Worm (Caenorhabditis elegans): ENCODE data around the gene F42E8.1.

The F42E8.1 gene

ce11 chrV:13085917-13086552, 24.1 kb downstream of the F42E8.1 start (continued):
- no peak for TF ChIP-seq nhr-11 (tag; optimal IDR thresholded peaks at IDR 0.05)
- TF ChIP-seq nhr-6 (tag; optimal IDR thresholded peaks at IDR 0.05): no peak
- TF ChIP-seq blmp-1 (tag; optimal IDR thresholded peaks at IDR 0.05; ENCODE audit: insufficient read depth): no peak
- no peak for TF ChIP-seq nhr-77 (tag; optimal IDR thresholded peaks at IDR 0.05)
- TF ChIP-seq ztf-11 (tag; optimal IDR thresholded peaks at IDR 0.05): no peak
- peak; percentile 47 for TF ChIP-seq snpc-4 (tag; optimal IDR thresholded peaks at IDR 0.05)
- peak; percentile 60 for TF ChIP-seq ama-1 (optimal IDR thresholded peaks at IDR 0.05)
- TF ChIP-seq Y55F3AM.14 (GFP tag; optimal IDR thresholded peaks at IDR 0.05): no peak

- TF ChIP-seq Y55F3AM.14 (GFP tag; optimal IDR thresholded peaks at IDR 0.05) (no peak), nhr-12 (tag; optimal IDR thresholded peaks at IDR 0.05) (no peak), lsy-2 (tag; optimal IDR thresholded peaks at IDR 0.05) (no peak), C34F6.9 (tag; optimal IDR thresholded peaks at IDR 0.05) (no peak), mab-5 (tag; optimal IDR thresholded peaks at IDR 0.05) (no peak), sma-9 (GFP tag; optimal IDR thresholded peaks at IDR 0.05) (no peak), sma-9 (tag; optimal IDR thresholded peaks at IDR 0.05) (no peak)
Observed at ce11 chrV:13088485-13088884, 26.5 kb downstream of the F42E8.1 start.

DNA sequence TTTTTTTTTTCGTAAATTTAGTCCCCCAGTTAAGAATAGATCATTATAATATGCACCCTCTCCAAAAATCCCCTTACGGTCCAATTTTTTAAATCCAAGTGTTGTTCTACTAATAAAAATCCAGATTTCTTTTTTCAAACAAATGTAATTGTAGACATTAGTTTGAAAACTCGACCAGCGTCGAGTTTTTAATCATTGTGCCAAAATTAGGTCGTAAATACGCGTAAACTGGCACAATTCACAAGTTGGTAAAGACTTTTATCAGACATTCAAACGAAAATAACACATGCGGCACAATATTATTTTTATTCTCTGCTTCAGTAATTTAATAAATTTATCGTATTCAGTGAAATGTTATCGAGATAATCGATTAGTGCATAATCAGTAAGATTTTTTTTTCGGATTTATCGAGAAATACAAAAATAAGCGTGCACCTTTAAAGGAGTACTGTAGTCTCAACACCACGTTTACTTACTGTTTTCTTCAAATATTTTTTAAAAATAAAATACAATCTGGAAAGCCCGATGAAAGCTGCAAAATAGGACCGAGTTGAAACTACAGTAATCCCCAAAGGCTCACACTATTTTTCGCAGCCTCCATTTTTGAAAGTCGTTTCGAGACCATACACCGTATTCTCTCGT, 28.3 kb downstream of the F42E8.1 start, which contains the start of gene C34B4.4:
TSS of gene C34B4.4 (plus strand) at position 276 of the 641 bp plus-strand sequence.
- peak; percentile 9 for TF ChIP-seq lin-13 (GFP tag; optimal IDR thresholded peaks at IDR 0.05)
- peak; percentile 23 for TF ChIP-seq nhr-25 (tag; optimal IDR thresholded peaks at IDR 0.05)
- peak in 1 of 2 experiments; percentile 6 for TF ChIP-seq lsy-2 (tag; optimal IDR thresholded peaks at IDR 0.05)
- peak; percentile 31 for TF ChIP-seq Y55F3AM.14 (GFP tag; optimal IDR thresholded peaks at IDR 0.05)
- peak; percentile 29 for TF ChIP-seq sma-9 (GFP tag; optimal IDR thresholded peaks at IDR 0.05)
- TF ChIP-seq sma-9 (tag; optimal IDR thresholded peaks at IDR 0.05): no peak
- no peak for TF ChIP-seq mab-5 (tag; optimal IDR thresholded peaks at IDR 0.05)
- TF ChIP-seq mbf-1 (tag; optimal IDR thresholded peaks at IDR 0.05): no peak
- TF ChIP-seq zag-1 (tag; optimal IDR thresholded peaks at IDR 0.05): no peak

- no peak for TF ChIP-seq nhr-23 (tag; optimal IDR thresholded peaks at IDR 0.05)
- no peak for TF ChIP-seq lin-39 (tag; optimal IDR thresholded peaks at IDR 0.05)
- TF ChIP-seq nhr-77 (tag; optimal IDR thresholded peaks at IDR 0.05): no peak
- TF ChIP-seq sma-3 (GFP tag; optimal IDR thresholded peaks at IDR 0.05): no peak
- no peak for TF ChIP-seq blmp-1 (tag; optimal IDR thresholded peaks at IDR 0.05; ENCODE audit: insufficient read depth)
- no peak for TF ChIP-seq nhr-21 (tag; optimal IDR thresholded peaks at IDR 0.05)
- TF ChIP-seq fos-1 (tag; optimal IDR thresholded peaks at IDR 0.05): no peak
- TF ChIP-seq crh-2 (tag; optimal IDR thresholded peaks at IDR 0.05): no peak
Observed at ce11 chrV:13092349-13092748, 30.4 kb downstream of the F42E8.1 start, which contains the start of gene lurp-4. lurp-4 (plus strand) TSS chrV:13092649.

- TF ChIP-seq unc-39 (tag; optimal IDR thresholded peaks at IDR 0.05): no peak
- TF ChIP-seq nhr-12 (tag; optimal IDR thresholded peaks at IDR 0.05): no peak
- no peak for TF ChIP-seq skn-1 (tag; optimal IDR thresholded peaks at IDR 0.05)
- no peak for TF ChIP-seq elt-3 (tag; optimal IDR thresholded peaks at IDR 0.05)
- no peak for TF ChIP-seq nhr-129 (tag; optimal IDR thresholded peaks at IDR 0.05)
- no peak for TF ChIP-seq sma-3 (GFP tag; optimal IDR thresholded peaks at IDR 0.05)
- no peak for TF ChIP-seq nhr-25 (tag; optimal IDR thresholded peaks at IDR 0.05)
- TF ChIP-seq F13H6.1 (tag; optimal IDR thresholded peaks at IDR 0.05): no peak
- TF ChIP-seq zag-1 (tag; optimal IDR thresholded peaks at IDR 0.05): no peak
- no peak for TF ChIP-seq lin-11 (tag; optimal IDR thresholded peaks at IDR 0.05)
- no peak for TF ChIP-seq nhr-6 (tag; optimal IDR thresholded peaks at IDR 0.05)
- TF ChIP-seq egl-27 (tag; optimal IDR thresholded peaks at IDR 0.05): no peak
Observed at ce11 chrV:13095654-13096053, 33.7 kb downstream of the F42E8.1 start, which contains the start of gene C34B4.5. C34B4.5 (plus strand) TSS chrV:13095954.
